Fruit fly (Drosophila melanogaster): ENCODE measurements around the gene CG8478.

Gene CG8478

DNA sequence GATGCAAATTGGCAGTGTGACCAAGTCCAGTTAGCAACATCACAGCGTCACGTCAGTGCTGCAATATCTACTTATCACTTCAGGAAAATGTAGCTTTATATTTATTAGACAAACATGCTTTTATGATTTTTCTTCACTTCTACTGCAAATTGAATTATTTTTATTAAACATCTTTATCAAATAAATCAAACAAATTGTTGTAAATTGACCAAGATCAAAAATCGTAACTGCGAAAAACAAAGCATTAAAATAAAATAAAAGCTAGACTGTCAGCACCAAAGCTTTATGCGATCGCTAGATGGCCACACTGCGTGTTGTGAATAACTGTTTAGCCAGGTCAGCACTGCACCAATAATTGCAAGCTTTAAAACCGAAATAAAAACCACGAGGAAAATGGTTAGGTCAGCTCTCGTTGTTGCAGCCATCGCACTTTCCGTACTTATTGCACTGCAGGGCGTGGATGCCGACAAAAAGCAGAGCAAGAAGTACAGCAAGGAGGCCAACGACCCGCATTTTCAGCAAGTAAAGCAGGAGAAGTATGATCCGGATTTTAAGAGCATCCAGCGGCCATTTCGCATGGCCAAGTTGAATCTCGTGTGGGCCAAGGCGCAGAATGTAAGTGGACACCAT, 27.8 kb downstream of the CG8478 start, which contains the start of the genes CG12945 and CG8507 (continued):
- TF ChIP-seq Dbx (GFP tag; IDR thresholded peaks at IDR 0.05), result 0 out of 3 replicates have a peak, but pooled peaks have one; percentile 18
- peak; percentile 39 for TF ChIP-seq Sry-δ (GFP tag; optimal IDR thresholded peaks at IDR 0.05)
- TF ChIP-seq CG42726 (GFP tag; IDR thresholded peaks at IDR 0.05; ENCODE audit: partially characterized antibody), result no peak
- TF ChIP-seq CG10462 (GFP tag; optimal IDR thresholded peaks at IDR 0.05), result no peak
- peak; percentile 47; the same call in 1 of the 2 replicates for TF ChIP-seq slbo (GFP tag; IDR thresholded peaks at IDR 0.05)
- TF ChIP-seq chn (GFP tag; optimal IDR thresholded peaks at IDR 0.05), result peak; percentile 41
- peak; percentile 44 for TF ChIP-seq mam (GFP tag; optimal IDR thresholded peaks at IDR 0.05)
- TF ChIP-seq zfh2 (GFP tag; optimal IDR thresholded peaks at IDR 0.05), result peak; percentile 69
- no peak for TF ChIP-seq Bgb (GFP tag; IDR thresholded peaks at IDR 0.05; ENCODE audit: partially characterized antibody)
- peak; percentile 62 for TF ChIP-seq CG12391 (tag; optimal IDR thresholded peaks at IDR 0.05)
- TF ChIP-seq CG31388 (GFP tag; optimal IDR thresholded peaks at IDR 0.05), result no peak
- TF ChIP-seq CG3281 (GFP tag; optimal IDR thresholded peaks at IDR 0.05), result peak; percentile 17
- no peak for TF ChIP-seq CG2199 (GFP tag; IDR thresholded peaks at IDR 0.05)
- peak; percentile 71 for TF ChIP-seq sug (tag; optimal IDR thresholded peaks at IDR 0.05)
- TF ChIP-seq CG14441 (GFP tag; IDR thresholded peaks at IDR 0.05), result 0 out of 2 replicates have a peak, but pooled peaks have one; percentile 17
- no peak for TF ChIP-seq hbn (GFP tag; IDR thresholded peaks at IDR 0.05; ENCODE audit: partially characterized antibody)
- no peak for TF ChIP-seq H15 (GFP tag; IDR thresholded peaks at IDR 0.05)
- no peak for TF ChIP-seq disco-r (GFP tag; optimal IDR thresholded peaks at IDR 0.05)
- peak; percentile 57 for TF ChIP-seq Fer1 (GFP tag; optimal IDR thresholded peaks at IDR 0.05)
- no peak for TF ChIP-seq Doc2 (GFP tag; IDR thresholded peaks at IDR 0.05)
- TF ChIP-seq bsh (GFP tag; optimal IDR thresholded peaks at IDR 0.05), result peak in 1 of 2 experiments; percentile 20
- no peak for TF ChIP-seq Drgx (GFP tag; IDR thresholded peaks at IDR 0.05)
- no peak for TF ChIP-seq CG17186 (GFP tag; optimal IDR thresholded peaks at IDR 0.05)
- TF ChIP-seq dysf (GFP tag; IDR thresholded peaks at IDR 0.05), result peak; percentile 34; the same call in 1 of the 3 replicates
- no peak for TF ChIP-seq CG3838 (GFP tag; optimal IDR thresholded peaks at IDR 0.05)
- TF ChIP-seq CG33557 (GFP tag; optimal IDR thresholded peaks at IDR 0.05), result no peak
- no peak for TF ChIP-seq CG11560 (tag; IDR thresholded peaks at IDR 0.05)
- TF ChIP-seq otp (GFP tag; IDR thresholded peaks at IDR 0.05), result no peak
- no peak for TF ChIP-seq CG7357 (GFP tag; IDR thresholded peaks at IDR 0.05)
- TF ChIP-seq CG7987 (GFP tag; optimal IDR thresholded peaks at IDR 0.05), result no peak
- no peak for TF ChIP-seq CG11247 (GFP tag; IDR thresholded peaks at IDR 0.05)
- TF ChIP-seq cwo (GFP tag; optimal IDR thresholded peaks at IDR 0.05), result no peak
- no peak for TF ChIP-seq CG8765 (GFP tag; IDR thresholded peaks at IDR 0.05)
- TF ChIP-seq Dref (GFP tag; IDR thresholded peaks at IDR 0.05), result no peak
- no peak for TF ChIP-seq Spps (tag; optimal IDR thresholded peaks at IDR 0.05)
- no peak for TF ChIP-seq CG11695 (GFP tag; IDR thresholded peaks at IDR 0.05)
- TF ChIP-seq Nf-YB (GFP tag; optimal IDR thresholded peaks at IDR 0.05), result no peak
- peak; percentile 24 for TF ChIP-seq CG34376 (GFP tag; optimal IDR thresholded peaks at IDR 0.05)
- no peak for TF ChIP-seq bab2 (GFP tag; optimal IDR thresholded peaks at IDR 0.05)
- TF ChIP-seq Meics (GFP tag; optimal IDR thresholded peaks at IDR 0.05), result peak; percentile 52
- TF ChIP-seq CG6683 (GFP tag; optimal IDR thresholded peaks at IDR 0.05), result no peak
- peak in 1 of 2 experiments; percentile 8 for TF ChIP-seq crp (GFP tag; optimal IDR thresholded peaks at IDR 0.05)
- TF ChIP-seq Ets65A (GFP tag), result peak; percentile 91
- TF ChIP-seq ken (GFP tag; IDR thresholded peaks at IDR 0.05), result 0 out of 3 replicates have a peak, but pooled peaks have one; percentile 28
- TF ChIP-seq CG5953 (GFP tag; IDR thresholded peaks at IDR 0.05), result no peak
- no peak for TF ChIP-seq CG4360 (GFP tag; IDR thresholded peaks at IDR 0.05)
- peak; percentile 41 for TF ChIP-seq NfI (GFP tag; optimal IDR thresholded peaks at IDR 0.05)
- TF ChIP-seq E2f1 (GFP tag; IDR thresholded peaks at IDR 0.05), result no peak
- no peak for TF ChIP-seq ash1 (GFP tag; optimal IDR thresholded peaks at IDR 0.05)
- TF ChIP-seq CG3847 (GFP tag; IDR thresholded peaks at IDR 0.05), result peak; percentile 81
- TF ChIP-seq odd (GFP tag; optimal IDR thresholded peaks at IDR 0.05), result no peak

All from whole organism, embryonic.